Worm (Caenorhabditis elegans) whole organism, L2 larva: ENCODE results near the gene pycr-4.

Experiments used
- ZK546.5 ChIP-seq: sonication (generic microtip); optimal IDR thresholded peaks from 2 replicates; lab custom pipeline; 2017; ENCODE audit warnings: missing biosample characterization, missing genetic modification characterization
- blmp-1 ChIP-seq: sonication (generic microtip); optimal IDR thresholded peaks from 2 replicates; lab custom pipeline; 2017; ENCODE audit warnings: missing genetic modification characterization, mild to moderate bottlenecking, missing compliant biosample characterization, antibody characterized with exemption, moderate library complexity; ENCODE audit not compliant: insufficient read depth
- dmd-4 ChIP-seq: sonication (generic microtip); optimal IDR thresholded peaks from 2 replicates; lab custom pipeline; 2017; ENCODE audit warnings: missing biosample characterization, missing genetic modification characterization
- elt-1 ChIP-seq: fragments of 150-350 bp; optimal IDR thresholded peaks from 2 replicates; lab custom pipeline; 2014; ENCODE audit warnings: missing biosample characterization, missing genetic modification characterization
- lsy-2 ChIP-seq, 2 experiments: fragments of 150-350 bp in 1 of 2; sonication (generic microtip) in 1 of 2; optimal IDR thresholded peaks; 2 replicates each; lab custom pipeline; 2014 to 2017; ENCODE audit warnings: missing biosample characterization in 2 of 2, missing genetic modification characterization in 2 of 2
- mab-5 ChIP-seq: fragments of 150-350 bp; optimal IDR thresholded peaks from 2 replicates; lab custom pipeline; 2014; ENCODE audit warnings: missing biosample characterization, missing genetic modification characterization
- mdl-1 ChIP-seq, 2 experiments: fragments of 150-350 bp in 1 of 2; sonication (generic microtip) in 1 of 2; optimal IDR thresholded peaks; 2 replicates each; lab custom pipeline; 2017; ENCODE audit warnings: missing biosample characterization in 2 of 2, missing genetic modification characterization in 2 of 2
- nhr-10 ChIP-seq: sonication (generic microtip); optimal IDR thresholded peaks from 2 replicates; lab custom pipeline; 2017; ENCODE audit warnings: missing biosample characterization, missing genetic modification characterization
- nhr-11 ChIP-seq: fragments of 150-350 bp; optimal IDR thresholded peaks from 2 replicates; lab custom pipeline; 2014; ENCODE audit warnings: missing biosample characterization, missing genetic modification characterization
- nhr-23 ChIP-seq: fragments of 150-350 bp; optimal IDR thresholded peaks from 2 replicates; lab custom pipeline; 2014; ENCODE audit warnings: missing biosample characterization, missing genetic modification reagents, missing genetic modification characterization
- nhr-237 ChIP-seq: fragments of 150-350 bp; optimal IDR thresholded peaks from 2 replicates; lab custom pipeline; 2014; ENCODE audit warnings: missing biosample characterization, missing genetic modification characterization
- nhr-25 ChIP-seq: fragments of 150-350 bp; sonication (generic microtip); optimal IDR thresholded peaks from 3 replicates; lab custom pipeline; 2014; ENCODE audit warnings: missing biosample characterization, missing genetic modification characterization
- nhr-77 ChIP-seq: fragments of 150-350 bp; optimal IDR thresholded peaks from 2 replicates; lab custom pipeline; 2014; ENCODE audit warnings: missing biosample characterization, missing genetic modification characterization
- snpc-4 ChIP-seq: fragments of 150-350 bp; optimal IDR thresholded peaks from 2 replicates; lab custom pipeline; 2014; ENCODE audit warnings: missing biosample characterization, missing genetic modification characterization

- TF ChIP-seq elt-1 (tag; lab: Kevin White, UChicago) (no peak), dmd-4 (no peak), nhr-25 (no peak), nhr-23 (tag; lab: Kevin White, UChicago) (no peak), lsy-2 (tag; optimal IDR thresholded peaks at IDR 0.05; lab: Kevin White, UChicago) (no peak), nhr-11 (tag; lab: Kevin White, UChicago) (no peak), ZK546.5 (tag; lab: Kevin White, UChicago) (no peak), mdl-1 (tag; optimal IDR thresholded peaks at IDR 0.05; lab: Kevin White, UChicago) (no peak), snpc-4 (tag; lab: Kevin White, UChicago) (no peak), nhr-10 (tag; lab: Kevin White, UChicago) (no peak), nhr-237 (tag; lab: Kevin White, UChicago) (no peak), blmp-1 (tag; lab: Kevin White, UChicago) (no peak), nhr-77 (tag; lab: Kevin White, UChicago) (no peak), mab-5 (no peak)
Measured at ce11 chrIV:7491464-7491863, 14.4 kb upstream of the pycr-4 start, which contains the start of gene F55G1.1.
